Fruit fly (Drosophila melanogaster) whole organism, prepupa: ENCODE data around the gene sky.

Experiments
- CG10669 ChIP-seq: fragments of 200-800 bp; sonication (Bioruptor generic); optimal IDR thresholded peaks from 3 replicates; lab custom pipeline; 2018; ENCODE audit warnings: missing biosample characterization, mild to moderate bottlenecking, missing genetic modification characterization, moderate library complexity
- CG11294 ChIP-seq: fragments of 200-800 bp; sonication (Bioruptor generic); IDR thresholded peaks from 2 replicates; pipeline ENCODE4 v1.3.6; 2022; ENCODE audit warnings: missing biosample characterization, missing genetic modification characterization
- CG15336 ChIP-seq: fragments of 200-800 bp; sonication (Bioruptor generic); IDR thresholded peaks from 2 replicates; pipeline ENCODE4 v1.3.6; 2022; ENCODE audit warnings: missing biosample characterization, missing genetic modification characterization
- CG1621 ChIP-seq: fragments of 200-800 bp; sonication (Bioruptor generic); optimal IDR thresholded peaks from 3 replicates; lab custom pipeline; 2018; ENCODE audit warnings: missing biosample characterization, mild to moderate bottlenecking, missing genetic modification characterization
- CG31627 ChIP-seq: fragments of 200-800 bp; sonication (Bioruptor generic); optimal IDR thresholded peaks from 3 replicates; lab custom pipeline; 2016; ENCODE audit warnings: missing biosample characterization, missing genetic modification characterization
- CG32006 ChIP-seq: fragments of 200-800 bp; sonication (Bioruptor generic); optimal IDR thresholded peaks from 3 replicates; lab custom pipeline; 2017; ENCODE audit warnings: missing biosample characterization, mild to moderate bottlenecking, missing genetic modification characterization
- CG34406 ChIP-seq: fragments of 200-800 bp; sonication (Bioruptor generic); optimal IDR thresholded peaks from 3 replicates; lab custom pipeline; 2016; ENCODE audit warnings: missing biosample characterization, missing genetic modification characterization
- CG3919 ChIP-seq: fragments of 200-800 bp; sonication (Bioruptor generic); optimal IDR thresholded peaks from 3 replicates; lab custom pipeline; 2016; ENCODE audit warnings: missing biosample characterization, missing genetic modification characterization
- CG6163 ChIP-seq: fragments of 200-800 bp; sonication (Bioruptor generic); IDR thresholded peaks from 3 replicates; pipeline ENCODE4 v1.3.6; 2022; ENCODE audit warnings: missing biosample characterization, missing genetic modification characterization
- CG6808 ChIP-seq: fragments of 200-800 bp; sonication (Bioruptor generic); optimal IDR thresholded peaks from 3 replicates; lab custom pipeline; 2017; ENCODE audit warnings: missing biosample characterization, missing genetic modification characterization, mild to moderate bottlenecking, moderate library complexity, missing genetic modification reagents
- CG8119 ChIP-seq: fragments of 200-800 bp; sonication (Bioruptor generic); IDR thresholded peaks from 3 replicates; pipeline ENCODE4 v1.3.6; 2022; ENCODE audit warnings: missing biosample characterization, missing genetic modification characterization
- CG8319 ChIP-seq: fragments of 200-800 bp; sonication (Bioruptor generic); optimal IDR thresholded peaks from 3 replicates; lab custom pipeline; 2016; ENCODE audit warnings: missing biosample characterization, missing genetic modification characterization
- Eip78C ChIP-seq: fragments of 200-800 bp; sonication (Bioruptor generic); peaks from one replicate; lab custom pipeline; 2016; ENCODE audit warnings: missing biosample characterization, missing genetic modification characterization
- Eip93F ChIP-seq: fragments of 200-800 bp; sonication (Bioruptor generic); optimal IDR thresholded peaks from 2 replicates; lab custom pipeline; 2016; ENCODE audit warnings: missing biosample characterization, mild to moderate bottlenecking, missing genetic modification characterization
- Ets21C ChIP-seq: fragments of 200-800 bp; sonication (Bioruptor generic); optimal IDR thresholded peaks from 3 replicates; lab custom pipeline; 2016; ENCODE audit warnings: missing biosample characterization, missing genetic modification characterization
- Gug ChIP-seq: fragments of 200-800 bp; sonication (Bioruptor generic); IDR thresholded peaks from 2 replicates; pipeline ENCODE4 v1.3.6; 2022; ENCODE audit warnings: missing biosample characterization, missing genetic modification characterization
- Hr39 ChIP-seq: fragments of 200-800 bp; sonication (Bioruptor generic); optimal IDR thresholded peaks from 2 replicates; lab custom pipeline; 2016; ENCODE audit warnings: missing biosample characterization, missing genetic modification characterization
- Met ChIP-seq: fragments of 200-800 bp; sonication (Bioruptor generic); optimal IDR thresholded peaks from 3 replicates; lab custom pipeline; 2016; ENCODE audit warnings: missing biosample characterization, missing genetic modification characterization
- OdsH ChIP-seq: fragments of 200-800 bp; sonication (Bioruptor generic); optimal IDR thresholded peaks from 3 replicates; lab custom pipeline; 2016; ENCODE audit warnings: missing biosample characterization, missing genetic modification characterization
- Smox ChIP-seq: fragments of 200-800 bp; sonication (Bioruptor generic); optimal IDR thresholded peaks from 3 replicates; lab custom pipeline; 2016; ENCODE audit warnings: missing biosample characterization, missing genetic modification characterization
- Sox102F ChIP-seq: fragments of 200-800 bp; sonication (Bioruptor generic); optimal IDR thresholded peaks from 2 replicates; lab custom pipeline; 2016; ENCODE audit warnings: missing biosample characterization, mild to moderate bottlenecking, missing genetic modification characterization
- Sox14 ChIP-seq: fragments of 200-800 bp; sonication (Bioruptor generic); optimal IDR thresholded peaks from 3 replicates; lab custom pipeline; 2016; ENCODE audit warnings: missing biosample characterization, missing genetic modification characterization
- achi ChIP-seq: fragments of 200-800 bp; sonication (Bioruptor generic); optimal IDR thresholded peaks from 3 replicates; lab custom pipeline; 2016; ENCODE audit warnings: missing biosample characterization, missing genetic modification characterization
- acj6 ChIP-seq: fragments of 200-800 bp; sonication (Bioruptor generic); optimal IDR thresholded peaks from 3 replicates; lab custom pipeline; 2016; ENCODE audit warnings: missing biosample characterization, missing genetic modification characterization
- cyc ChIP-seq: fragments of 200-800 bp; sonication (Bioruptor generic); optimal IDR thresholded peaks from 3 replicates; lab custom pipeline; 2016; ENCODE audit warnings: missing biosample characterization, missing genetic modification characterization
- dac ChIP-seq: fragments of 200-800 bp; sonication (Bioruptor generic); optimal IDR thresholded peaks from 2 replicates; lab custom pipeline; 2017; ENCODE audit warnings: missing biosample characterization, mild to moderate bottlenecking, missing genetic modification characterization
- dsx ChIP-seq: fragments of 200-800 bp; optimal IDR thresholded peaks from 3 replicates; lab custom pipeline; 2019; ENCODE audit warnings: missing biosample characterization, mild to moderate bottlenecking, missing genetic modification characterization, moderate library complexity; ENCODE audit not compliant: poor library complexity, severe bottlenecking
- esn ChIP-seq: fragments of 200-800 bp; sonication (Bioruptor generic); optimal IDR thresholded peaks from 2 replicates; lab custom pipeline; 2016; ENCODE audit warnings: missing biosample characterization, mild to moderate bottlenecking, missing genetic modification characterization, moderate library complexity
- fd59A ChIP-seq: fragments of 200-800 bp; sonication (Bioruptor generic); optimal IDR thresholded peaks from 2 replicates; lab custom pipeline; 2017; ENCODE audit warnings: missing biosample characterization, mild to moderate bottlenecking, missing genetic modification characterization, missing genetic modification reagents
- fkh ChIP-seq: fragments of 200-800 bp; sonication (Bioruptor generic); optimal IDR thresholded peaks from 3 replicates; lab custom pipeline; 2017; ENCODE audit warnings: missing biosample characterization, mild to moderate bottlenecking, missing genetic modification characterization, moderate library complexity
- lz ChIP-seq: fragments of 200-800 bp; sonication (Bioruptor generic); optimal IDR thresholded peaks from 3 replicates; lab custom pipeline; 2016; ENCODE audit warnings: missing biosample characterization, missing genetic modification characterization
- net ChIP-seq: fragments of 200-800 bp; sonication (Bioruptor generic); optimal IDR thresholded peaks from 3 replicates; lab custom pipeline; 2016; ENCODE audit warnings: missing biosample characterization, missing genetic modification characterization
- pdm3 ChIP-seq: fragments of 200-800 bp; sonication (Bioruptor generic); optimal IDR thresholded peaks from 3 replicates; lab custom pipeline; 2016; ENCODE audit warnings: missing biosample characterization, missing genetic modification characterization
- salr ChIP-seq, 2 experiments: fragments of 200-800 bp; sonication (Bioruptor generic); optimal IDR thresholded peaks; 3 replicates each; lab custom pipeline; 2016 to 2018; ENCODE audit warnings: missing biosample characterization in 2 of 2, missing genetic modification characterization in 2 of 2, mild to moderate bottlenecking in 1 of 2
- spab ChIP-seq: fragments of 200-800 bp; sonication (Bioruptor generic); optimal IDR thresholded peaks from 2 replicates; lab custom pipeline; 2017; ENCODE audit warnings: missing biosample characterization, mild to moderate bottlenecking, missing genetic modification characterization, missing genetic modification reagents
- ss ChIP-seq, 2 experiments: fragments of 200-800 bp; sonication (Bioruptor generic); optimal IDR thresholded peaks; 2 replicates in 1 of 2; 3 replicates in 1 of 2; lab custom pipeline; 2017 to 2018; ENCODE audit warnings: mild to moderate bottlenecking in 2 of 2, missing biosample characterization in 2 of 2, missing genetic modification characterization in 2 of 2, moderate library complexity in 1 of 2
- svp ChIP-seq: fragments of 200-800 bp; sonication (Bioruptor generic); peaks from one replicate; lab custom pipeline; 2016; ENCODE audit warnings: missing biosample characterization, missing genetic modification characterization
- topi ChIP-seq: fragments of 200-800 bp; sonication (Bioruptor generic); optimal IDR thresholded peaks from 3 replicates; lab custom pipeline; 2016; ENCODE audit warnings: missing biosample characterization, missing genetic modification characterization

sky gene

dm6 chr2L:20936420-20936819 is 17.7 kb upstream of the sky start (continued):
- TF ChIP-seq Gug (GFP tag; lab: Robert Waterston, UW) (peak; percentile 9; the same call in 1 of the 2 replicates), CG15336 (GFP tag; lab: Robert Waterston, UW) (no peak), CG10669 (GFP tag; lab: Kevin White, UChicago) (peak; percentile 35), CG8119 (0 out of 3 replicates have a peak, but pooled peaks have one; percentile 14), salr (GFP tag; optimal IDR thresholded peaks at IDR 0.05; lab: Kevin White, UChicago) (peak in 1 of 2 experiments; percentile 31), dsx (GFP tag; lab: Kevin White, UChicago) (no peak), Hr39 (GFP tag; lab: Kevin White, UChicago) (peak; percentile 40), CG11294 (GFP tag; lab: Robert Waterston, UW) (no peak), spab (GFP tag; lab: Kevin White, UChicago) (peak; percentile 15), dac (GFP tag; lab: Kevin White, UChicago) (no peak), lz (GFP tag; lab: Kevin White, UChicago) (peak; percentile 23), CG8319 (GFP tag; lab: Kevin White, UChicago) (no peak), cyc (GFP tag; lab: Kevin White, UChicago) (peak; percentile 27), pdm3 (GFP tag; lab: Kevin White, UChicago) (peak; percentile 59), CG3919 (peak; percentile 48)

- TF ChIP-seq Met (GFP tag; lab: Kevin White, UChicago): no peak
- TF ChIP-seq cyc (GFP tag; lab: Kevin White, UChicago): no peak
- peak; percentile 27 for TF ChIP-seq fkh
- TF ChIP-seq CG15336 (GFP tag; lab: Robert Waterston, UW): no peak
- peak; percentile 97 for TF ChIP-seq svp (GFP tag; lab: Kevin White, UChicago)
- TF ChIP-seq Ets21C (GFP tag; lab: Kevin White, UChicago): no peak
- TF ChIP-seq ss (GFP tag; optimal IDR thresholded peaks at IDR 0.05; lab: Kevin White, UChicago): peak in 1 of 2 experiments; percentile 37
- TF ChIP-seq OdsH (GFP tag; lab: Kevin White, UChicago): no peak
- no peak for TF ChIP-seq CG8319 (GFP tag; lab: Kevin White, UChicago)
- TF ChIP-seq Gug (GFP tag; lab: Robert Waterston, UW): no peak
Observed at dm6 chr2L:20936061-20936390, 17.3 kb upstream of the sky start.

dm6 chr2L:20935338-20936060 is 16.8 kb upstream of the sky start:
- no peak for TF ChIP-seq Sox102F (GFP tag; lab: Kevin White, UChicago)
- no peak for TF ChIP-seq salr (GFP tag; optimal IDR thresholded peaks at IDR 0.05; lab: Kevin White, UChicago)
- peak; percentile 46 for TF ChIP-seq acj6
- TF ChIP-seq Met (GFP tag; lab: Kevin White, UChicago): peak; percentile 35
- TF ChIP-seq pdm3 (GFP tag; lab: Kevin White, UChicago): peak; percentile 51
- peak; percentile 57 for TF ChIP-seq OdsH (GFP tag; lab: Kevin White, UChicago)
- TF ChIP-seq CG31627: peak; percentile 35
- peak; percentile 14 for TF ChIP-seq achi (GFP tag; lab: Kevin White, UChicago)
- peak; percentile 6 for TF ChIP-seq fd59A (GFP tag; lab: Kevin White, UChicago)
- TF ChIP-seq net: no peak
- TF ChIP-seq CG32006 (GFP tag; lab: Kevin White, UChicago): peak; percentile 30
- TF ChIP-seq esn (GFP tag; lab: Kevin White, UChicago): peak; percentile 30
- TF ChIP-seq Hr39 (GFP tag; lab: Kevin White, UChicago): peak; percentile 19
- no peak for TF ChIP-seq CG6808 (GFP tag; lab: Kevin White, UChicago)
- TF ChIP-seq Smox (GFP tag; lab: Kevin White, UChicago): peak; percentile 47
- TF ChIP-seq lz (GFP tag; lab: Kevin White, UChicago): peak; percentile 24
- TF ChIP-seq Eip93F (GFP tag; lab: Kevin White, UChicago): no peak
- TF ChIP-seq Eip78C: peak; percentile 74
- peak; percentile 21 for TF ChIP-seq topi (GFP tag; lab: Kevin White, UChicago)
- no peak for TF ChIP-seq CG11294 (GFP tag; lab: Robert Waterston, UW)
- peak; percentile 30 for TF ChIP-seq CG34406 (GFP tag; lab: Kevin White, UChicago)
- TF ChIP-seq dsx (GFP tag; lab: Kevin White, UChicago): peak; percentile 27
- TF ChIP-seq CG1621 (tag; lab: Kevin White, UChicago): peak; percentile 9
- TF ChIP-seq fkh: peak; percentile 87
- TF ChIP-seq Sox14 (GFP tag; lab: Kevin White, UChicago): peak; percentile 48
- no peak for TF ChIP-seq CG6163
- TF ChIP-seq ss (GFP tag; optimal IDR thresholded peaks at IDR 0.05; lab: Kevin White, UChicago): peak; percentile 10 to 24
